Worm (Caenorhabditis elegans) whole organism, mixed stage, embryonic: Measurements from ENCODE around the gene W06A7.2.

Experiments
- M03D4.4 ChIP-seq: sonication (generic microtip); optimal IDR thresholded peaks from 2 replicates; lab custom pipeline; 2017; ENCODE audit warnings: mild to moderate bottlenecking, missing genetic modification characterization, missing compliant biosample characterization
- bed-3 ChIP-seq: fragments of 200-800 bp; sonication (Bioruptor generic); optimal IDR thresholded peaks from 3 replicates; lab custom pipeline; 2018; ENCODE audit warnings: mild to moderate bottlenecking, missing genetic modification characterization, moderate library complexity, missing compliant biosample characterization
- blmp-1 ChIP-seq: fragments of 150-350 bp; optimal IDR thresholded peaks from 2 replicates; lab custom pipeline; 2014; ENCODE audit warnings: missing biosample characterization, missing genetic modification characterization
- ceh-39 ChIP-seq: fragments of 150-350 bp; optimal IDR thresholded peaks from 2 replicates; lab custom pipeline; 2014; ENCODE audit warnings: missing biosample characterization, missing genetic modification characterization
- ceh-43 ChIP-seq: fragments of 200-800 bp; sonication (Bioruptor generic); optimal IDR thresholded peaks from 2 replicates; lab custom pipeline; 2018; ENCODE audit warnings: mild to moderate bottlenecking, missing genetic modification characterization, moderate library complexity, missing compliant biosample characterization
- ceh-83 ChIP-seq: fragments of 200-800 bp; sonication (Bioruptor generic); optimal IDR thresholded peaks from 2 replicates; lab custom pipeline; 2018; ENCODE audit warnings: mild to moderate bottlenecking, missing genetic modification characterization, missing compliant biosample characterization
- ces-1 ChIP-seq: fragments of 150-350 bp; optimal IDR thresholded peaks from 2 replicates; lab custom pipeline; 2014; ENCODE audit warnings: missing biosample characterization, missing genetic modification reagents, missing genetic modification characterization
- cnd-1 ChIP-seq: fragments of 200-800 bp; sonication (Bioruptor generic); optimal IDR thresholded peaks from 2 replicates; lab custom pipeline; 2018; ENCODE audit warnings: mild to moderate bottlenecking, missing genetic modification characterization, missing compliant biosample characterization
- drap-1 ChIP-seq: fragments of 200-800 bp; sonication (Bioruptor generic); optimal IDR thresholded peaks from 3 replicates; lab custom pipeline; 2018; ENCODE audit warnings: mild to moderate bottlenecking, missing genetic modification characterization, missing compliant biosample characterization
- elt-1 ChIP-seq: sonication (generic microtip); optimal IDR thresholded peaks from 2 replicates; lab custom pipeline; 2017; ENCODE audit warnings: missing genetic modification characterization, mild to moderate bottlenecking, missing compliant biosample characterization, antibody characterized with exemption, moderate library complexity, borderline replicate concordance; ENCODE audit not compliant: insufficient read depth
- elt-3 ChIP-seq: fragments of 150-350 bp; optimal IDR thresholded peaks from 2 replicates; lab custom pipeline; 2014; ENCODE audit warnings: missing biosample characterization, missing genetic modification characterization
- flh-1 ChIP-seq: fragments of 200-800 bp; sonication (Bioruptor generic); optimal IDR thresholded peaks from 2 replicates; lab custom pipeline; 2018; ENCODE audit warnings: mild to moderate bottlenecking, missing genetic modification characterization, moderate library complexity, missing compliant biosample characterization
- ham-2 ChIP-seq: fragments of 200-800 bp; sonication (Bioruptor generic); optimal IDR thresholded peaks from 2 replicates; lab custom pipeline; 2018; ENCODE audit warnings: mild to moderate bottlenecking, missing genetic modification characterization, missing compliant biosample characterization
- hlh-1 ChIP-seq: fragments of 150-350 bp; optimal IDR thresholded peaks from 2 replicates; lab custom pipeline; 2014; ENCODE audit warnings: missing biosample characterization, missing genetic modification reagents, missing genetic modification characterization
- lin-13 ChIP-seq: fragments of 150-350 bp; optimal IDR thresholded peaks from 2 replicates; lab custom pipeline; 2014; ENCODE audit warnings: missing biosample characterization, missing genetic modification characterization
- lin-32 ChIP-seq: fragments of 200-800 bp; sonication (Bioruptor generic); optimal IDR thresholded peaks from 2 replicates; lab custom pipeline; 2018; ENCODE audit warnings: mild to moderate bottlenecking, missing genetic modification characterization, missing compliant biosample characterization
- lsy-2 ChIP-seq: fragments of 150-350 bp; optimal IDR thresholded peaks from 2 replicates; lab custom pipeline; 2014; ENCODE audit warnings: missing biosample characterization, missing genetic modification characterization
- mab-5 ChIP-seq: fragments of 150-350 bp; optimal IDR thresholded peaks from 2 replicates; lab custom pipeline; 2014; ENCODE audit warnings: missing biosample characterization, missing genetic modification characterization
- mep-1 ChIP-seq: fragments of 150-350 bp; optimal IDR thresholded peaks from 2 replicates; lab custom pipeline; 2017; ENCODE audit warnings: missing biosample characterization, missing genetic modification reagents, missing genetic modification characterization, inconsistent platforms
- mls-2 ChIP-seq: sonication (generic microtip); optimal IDR thresholded peaks from 2 replicates; lab custom pipeline; 2016; ENCODE audit warnings: mild to moderate bottlenecking, missing genetic modification characterization, moderate library complexity, missing compliant biosample characterization
- nhr-12 ChIP-seq: fragments of 150-350 bp; optimal IDR thresholded peaks from 2 replicates; lab custom pipeline; 2014; ENCODE audit warnings: missing biosample characterization, missing genetic modification characterization
- nhr-2 ChIP-seq: fragments of 150-350 bp; optimal IDR thresholded peaks from 2 replicates; lab custom pipeline; 2014; ENCODE audit warnings: missing biosample characterization, missing genetic modification characterization
- nhr-237 ChIP-seq: fragments of 150-350 bp; optimal IDR thresholded peaks from 2 replicates; lab custom pipeline; 2014; ENCODE audit warnings: missing biosample characterization, missing genetic modification characterization
- nhr-28 ChIP-seq: fragments of 150-350 bp; optimal IDR thresholded peaks from 2 replicates; lab custom pipeline; 2014; ENCODE audit warnings: missing biosample characterization, missing genetic modification characterization
- nhr-76 ChIP-seq: sonication (generic microtip); optimal IDR thresholded peaks from 2 replicates; lab custom pipeline; 2017; ENCODE audit warnings: missing biosample characterization, missing genetic modification characterization
- pha-4 ChIP-seq: fragments of 150-350 bp; optimal IDR thresholded peaks from 2 replicates; lab custom pipeline; 2018; ENCODE audit warnings: missing biosample characterization, missing genetic modification reagents, missing genetic modification characterization
- sem-2 ChIP-seq: fragments of 200-800 bp; sonication (Bioruptor generic); optimal IDR thresholded peaks from 2 replicates; lab custom pipeline; 2018; ENCODE audit warnings: mild to moderate bottlenecking, missing genetic modification characterization, missing compliant biosample characterization
- snpc-4 ChIP-seq: fragments of 150-350 bp; optimal IDR thresholded peaks from 2 replicates; lab custom pipeline; 2014; ENCODE audit warnings: missing biosample characterization, missing genetic modification characterization
- sptf-1 ChIP-seq: sonication (generic microtip); optimal IDR thresholded peaks from 2 replicates; lab custom pipeline; 2017; ENCODE audit warnings: mild to moderate bottlenecking, missing genetic modification characterization, moderate library complexity, missing compliant biosample characterization
- tbx-8 ChIP-seq: fragments of 200-800 bp; sonication (Bioruptor generic); optimal IDR thresholded peaks from 2 replicates; lab custom pipeline; 2018; ENCODE audit warnings: mild to moderate bottlenecking, missing genetic modification characterization, moderate library complexity, missing compliant biosample characterization
- unc-120 ChIP-seq: sonication (generic microtip); optimal IDR thresholded peaks from 2 replicates; lab custom pipeline; 2017; ENCODE audit warnings: missing genetic modification characterization, missing compliant biosample characterization; ENCODE audit not compliant: poor library complexity, severe bottlenecking
- unc-39 ChIP-seq: fragments of 150-350 bp; optimal IDR thresholded peaks from 2 replicates; lab custom pipeline; 2014; ENCODE audit warnings: missing biosample characterization, missing genetic modification characterization
- unc-62 ChIP-seq: fragments of 150-350 bp; optimal IDR thresholded peaks from 2 replicates; lab custom pipeline; 2014; ENCODE audit warnings: missing biosample characterization, missing genetic modification reagents, missing genetic modification characterization
- zip-8 ChIP-seq: fragments of 150-350 bp; optimal IDR thresholded peaks from 2 replicates; lab custom pipeline; 2014; ENCODE audit warnings: missing biosample characterization, missing genetic modification characterization
- ztf-11 ChIP-seq: fragments of 150-350 bp; optimal IDR thresholded peaks from 2 replicates; lab custom pipeline; 2014; ENCODE audit warnings: missing biosample characterization, missing genetic modification characterization

W06A7.2 gene

DNA sequence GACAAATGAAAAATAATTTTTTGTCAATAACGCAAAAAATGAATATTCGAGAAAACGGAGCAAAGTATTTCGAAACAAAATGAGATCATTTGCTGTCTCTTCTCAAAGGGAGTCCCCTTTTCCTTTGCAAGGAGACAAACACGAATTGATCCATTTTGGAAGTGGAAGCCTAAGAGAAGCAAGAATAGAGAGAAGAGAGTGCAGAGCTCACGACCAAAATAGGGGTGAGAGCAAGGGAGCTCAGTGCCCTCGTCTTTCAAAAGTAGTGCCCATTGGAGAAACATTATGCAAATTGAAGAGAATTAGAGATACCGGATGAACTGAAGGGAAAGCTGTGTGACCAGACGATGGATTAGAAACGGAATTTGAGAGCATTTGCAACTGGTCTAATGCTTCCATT lies 29.6 kb downstream of the W06A7.2 start:
- no peak for TF ChIP-seq ceh-43 (GFP tag; lab: Kevin White, UChicago)
- TF ChIP-seq ces-1 (GFP tag; lab: Kevin White, UChicago): peak; percentile 80
- no peak for TF ChIP-seq pha-4 (tag; lab: Kevin White, UChicago)
- TF ChIP-seq mab-5 (tag; lab: Kevin White, UChicago): no peak
- no peak for TF ChIP-seq lin-13 (tag; lab: Kevin White, UChicago)
- TF ChIP-seq mls-2: peak; percentile 20
- no peak for TF ChIP-seq nhr-28 (tag; lab: Kevin White, UChicago)
- TF ChIP-seq bed-3: no peak
- TF ChIP-seq drap-1: peak; percentile 4

- no peak for TF ChIP-seq sptf-1 (tag; lab: Kevin White, UChicago)
- TF ChIP-seq unc-120 (tag; lab: Kevin White, UChicago): no peak
- TF ChIP-seq drap-1: no peak
- no peak for TF ChIP-seq lin-13 (tag; lab: Kevin White, UChicago)
- TF ChIP-seq nhr-76 (tag; lab: Kevin White, UChicago): no peak
- no peak for TF ChIP-seq lin-32 (GFP tag; lab: Kevin White, UChicago)
- TF ChIP-seq snpc-4 (tag; lab: Kevin White, UChicago): no peak
- TF ChIP-seq ceh-43 (GFP tag; lab: Kevin White, UChicago): no peak
- TF ChIP-seq nhr-28 (tag; lab: Kevin White, UChicago): no peak
- no peak for TF ChIP-seq nhr-2
- no peak for TF ChIP-seq cnd-1 (tag; lab: Kevin White, UChicago)
Observed at ce11 chrV:14851972-14852371, 30.3 kb downstream of the W06A7.2 start.

- TF ChIP-seq nhr-12: no peak
- TF ChIP-seq ces-1 (GFP tag; lab: Kevin White, UChicago): peak; percentile 58
- TF ChIP-seq, all 35 proteins: peak for 1
Observed at ce11 chrV:14852620-14853019, 31.0 kb downstream of the W06A7.2 start.

DNA sequence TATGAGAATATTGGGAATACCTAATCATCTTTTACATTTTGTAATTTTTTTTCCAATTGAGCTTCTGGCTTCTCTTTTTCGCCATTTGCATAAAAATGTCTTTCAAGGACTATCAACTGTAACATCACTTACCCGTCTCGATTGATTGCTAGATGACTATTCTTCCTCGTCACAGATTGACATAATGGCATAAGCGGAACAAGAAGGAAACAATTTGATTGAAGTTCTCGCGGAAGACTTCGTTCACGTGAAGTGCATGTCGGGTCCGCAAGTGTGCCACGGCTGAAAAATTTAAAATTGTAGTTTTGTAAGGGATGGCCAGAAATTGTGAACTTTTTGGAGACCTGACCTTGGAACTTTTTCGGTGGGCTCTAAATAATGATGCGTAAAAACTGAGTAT lies 32.1 kb downstream of the W06A7.2 start:
- no peak for TF ChIP-seq ceh-43 (GFP tag; lab: Kevin White, UChicago)
- peak; percentile 1 for TF ChIP-seq ces-1 (GFP tag; lab: Kevin White, UChicago)
- TF ChIP-seq, all 35 proteins: peak for 1

DNA sequence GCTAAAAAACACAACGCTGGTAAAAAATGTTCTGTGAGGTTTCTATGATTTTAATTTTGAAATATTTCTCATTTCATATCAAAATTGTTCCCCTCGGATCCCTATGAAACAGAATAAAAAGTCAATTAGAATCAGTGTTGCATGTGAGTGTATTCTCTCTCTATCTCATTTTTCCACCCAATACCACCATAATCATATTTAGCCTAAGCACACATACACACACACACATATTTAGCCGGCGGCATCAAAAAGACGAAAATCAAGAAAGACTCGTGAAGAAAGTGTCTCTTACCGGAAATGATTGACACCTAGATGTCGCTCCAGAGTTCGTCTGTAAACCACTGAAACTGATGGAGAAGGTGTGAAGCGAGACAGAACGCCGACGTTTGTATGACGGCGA lies 32.6 kb downstream of the W06A7.2 start:
- no peak for TF ChIP-seq lin-32 (GFP tag; lab: Kevin White, UChicago)
- TF ChIP-seq ces-1 (GFP tag; lab: Kevin White, UChicago): peak; percentile 88
- TF ChIP-seq, all 35 proteins: peak for 1

DNA sequence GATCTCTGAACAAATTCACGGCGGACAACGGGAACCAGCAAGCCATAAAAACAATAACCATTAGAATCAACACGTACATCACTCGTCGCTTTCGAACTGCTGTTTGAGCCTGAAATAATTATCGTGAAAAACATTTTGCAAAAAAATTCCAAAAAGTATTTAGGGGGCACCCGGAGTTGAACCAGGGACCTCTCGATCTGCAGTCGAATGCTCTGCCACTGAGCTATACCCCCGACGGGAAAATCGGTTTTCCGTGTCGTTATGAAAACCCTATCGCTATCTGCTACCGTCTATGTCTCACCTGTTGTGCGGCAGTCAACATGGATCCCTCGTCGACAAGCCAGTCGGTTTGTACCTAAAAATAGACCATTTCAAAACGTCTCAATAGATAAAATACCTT lies 34.0 kb downstream of the W06A7.2 start:
- TF ChIP-seq nhr-2: no peak
- TF ChIP-seq M03D4.4 (tag; lab: Kevin White, UChicago): peak; percentile 78
- TF ChIP-seq ceh-39 (tag; lab: Kevin White, UChicago): no peak
- peak; percentile 61 for TF ChIP-seq ceh-43 (GFP tag; lab: Kevin White, UChicago)
- TF ChIP-seq lin-32 (GFP tag; lab: Kevin White, UChicago): no peak
- TF ChIP-seq ztf-11 (tag; lab: Kevin White, UChicago): no peak
- peak; percentile 59 for TF ChIP-seq sem-2 (GFP tag; lab: Kevin White, UChicago)
- no peak for TF ChIP-seq mab-5 (tag; lab: Kevin White, UChicago)
- TF ChIP-seq unc-39: no peak
- TF ChIP-seq pha-4 (tag; lab: Kevin White, UChicago): no peak
- TF ChIP-seq ceh-83 (GFP tag; lab: Kevin White, UChicago): peak; percentile 47
- no peak for TF ChIP-seq elt-3 (tag; lab: Kevin White, UChicago)
- TF ChIP-seq nhr-237 (tag; lab: Kevin White, UChicago): no peak
- TF ChIP-seq nhr-28 (tag; lab: Kevin White, UChicago): no peak
- peak; percentile 70 for TF ChIP-seq sptf-1 (tag; lab: Kevin White, UChicago)
- no peak for TF ChIP-seq mep-1 (tag; lab: Kevin White, UChicago)
- TF ChIP-seq bed-3: peak; percentile 39
- TF ChIP-seq flh-1 (GFP tag; lab: Kevin White, UChicago): peak; percentile 40
- peak; percentile 91 for TF ChIP-seq drap-1
- no peak for TF ChIP-seq lsy-2 (tag; lab: Kevin White, UChicago)
- TF ChIP-seq lin-13 (tag; lab: Kevin White, UChicago): no peak
- TF ChIP-seq snpc-4 (tag; lab: Kevin White, UChicago): no peak
- no peak for TF ChIP-seq elt-1 (tag; lab: Kevin White, UChicago)
- TF ChIP-seq zip-8: no peak
- TF ChIP-seq blmp-1 (tag; lab: Kevin White, UChicago): no peak
- TF ChIP-seq ham-2 (GFP tag; lab: Kevin White, UChicago): no peak
- no peak for TF ChIP-seq ces-1 (GFP tag; lab: Kevin White, UChicago)
- TF ChIP-seq hlh-1 (tag; lab: Kevin White, UChicago): no peak
- TF ChIP-seq nhr-12: no peak
- no peak for TF ChIP-seq nhr-76 (tag; lab: Kevin White, UChicago)
- TF ChIP-seq unc-120 (tag; lab: Kevin White, UChicago): peak; percentile 53
- no peak for TF ChIP-seq tbx-8 (GFP tag; lab: Kevin White, UChicago)
- TF ChIP-seq cnd-1 (tag; lab: Kevin White, UChicago): peak; percentile 47
- TF ChIP-seq unc-62 (GFP tag; lab: Kevin White, UChicago): no peak
- TF ChIP-seq mls-2: peak; percentile 50
